Worm (Caenorhabditis elegans) whole organism, mixed stage, embryonic: ENCODE results near the gene C08E8.10.

Experiments used
- bed-3 ChIP-seq: fragments of 200-800 bp; sonication (Bioruptor generic); optimal IDR thresholded peaks from 3 replicates; lab custom pipeline; 2018; ENCODE audit warnings: mild to moderate bottlenecking, missing genetic modification characterization, moderate library complexity, missing compliant biosample characterization
- blmp-1 ChIP-seq: fragments of 150-350 bp; optimal IDR thresholded peaks from 2 replicates; lab custom pipeline; 2014; ENCODE audit warnings: missing biosample characterization, missing genetic modification characterization
- ceh-39 ChIP-seq: fragments of 150-350 bp; optimal IDR thresholded peaks from 2 replicates; lab custom pipeline; 2014; ENCODE audit warnings: missing biosample characterization, missing genetic modification characterization
- ceh-83 ChIP-seq: fragments of 200-800 bp; sonication (Bioruptor generic); optimal IDR thresholded peaks from 2 replicates; lab custom pipeline; 2018; ENCODE audit warnings: mild to moderate bottlenecking, missing genetic modification characterization, missing compliant biosample characterization
- cnd-1 ChIP-seq: fragments of 200-800 bp; sonication (Bioruptor generic); optimal IDR thresholded peaks from 2 replicates; lab custom pipeline; 2018; ENCODE audit warnings: mild to moderate bottlenecking, missing genetic modification characterization, missing compliant biosample characterization
- drap-1 ChIP-seq: fragments of 200-800 bp; sonication (Bioruptor generic); optimal IDR thresholded peaks from 3 replicates; lab custom pipeline; 2018; ENCODE audit warnings: mild to moderate bottlenecking, missing genetic modification characterization, missing compliant biosample characterization
- elt-1 ChIP-seq: sonication (generic microtip); optimal IDR thresholded peaks from 2 replicates; lab custom pipeline; 2017; ENCODE audit warnings: missing genetic modification characterization, mild to moderate bottlenecking, missing compliant biosample characterization, antibody characterized with exemption, moderate library complexity, borderline replicate concordance; ENCODE audit not compliant: insufficient read depth
- elt-3 ChIP-seq: fragments of 150-350 bp; optimal IDR thresholded peaks from 2 replicates; lab custom pipeline; 2014; ENCODE audit warnings: missing biosample characterization, missing genetic modification characterization
- flh-1 ChIP-seq: fragments of 200-800 bp; sonication (Bioruptor generic); optimal IDR thresholded peaks from 2 replicates; lab custom pipeline; 2018; ENCODE audit warnings: mild to moderate bottlenecking, missing genetic modification characterization, moderate library complexity, missing compliant biosample characterization
- ham-2 ChIP-seq: fragments of 200-800 bp; sonication (Bioruptor generic); optimal IDR thresholded peaks from 2 replicates; lab custom pipeline; 2018; ENCODE audit warnings: mild to moderate bottlenecking, missing genetic modification characterization, missing compliant biosample characterization
- hlh-1 ChIP-seq: fragments of 150-350 bp; optimal IDR thresholded peaks from 2 replicates; lab custom pipeline; 2014; ENCODE audit warnings: missing biosample characterization, missing genetic modification reagents, missing genetic modification characterization
- lin-13 ChIP-seq: fragments of 150-350 bp; optimal IDR thresholded peaks from 2 replicates; lab custom pipeline; 2014; ENCODE audit warnings: missing biosample characterization, missing genetic modification characterization
- lin-32 ChIP-seq: fragments of 200-800 bp; sonication (Bioruptor generic); optimal IDR thresholded peaks from 2 replicates; lab custom pipeline; 2018; ENCODE audit warnings: mild to moderate bottlenecking, missing genetic modification characterization, missing compliant biosample characterization
- mab-5 ChIP-seq: fragments of 150-350 bp; optimal IDR thresholded peaks from 2 replicates; lab custom pipeline; 2014; ENCODE audit warnings: missing biosample characterization, missing genetic modification characterization
- mep-1 ChIP-seq: fragments of 150-350 bp; optimal IDR thresholded peaks from 2 replicates; lab custom pipeline; 2017; ENCODE audit warnings: missing biosample characterization, missing genetic modification reagents, missing genetic modification characterization, inconsistent platforms
- mls-2 ChIP-seq: sonication (generic microtip); optimal IDR thresholded peaks from 2 replicates; lab custom pipeline; 2016; ENCODE audit warnings: mild to moderate bottlenecking, missing genetic modification characterization, moderate library complexity, missing compliant biosample characterization
- nhr-12 ChIP-seq: fragments of 150-350 bp; optimal IDR thresholded peaks from 2 replicates; lab custom pipeline; 2014; ENCODE audit warnings: missing biosample characterization, missing genetic modification characterization
- nhr-2 ChIP-seq: fragments of 150-350 bp; optimal IDR thresholded peaks from 2 replicates; lab custom pipeline; 2014; ENCODE audit warnings: missing biosample characterization, missing genetic modification characterization
- nhr-237 ChIP-seq: fragments of 150-350 bp; optimal IDR thresholded peaks from 2 replicates; lab custom pipeline; 2014; ENCODE audit warnings: missing biosample characterization, missing genetic modification characterization
- nhr-28 ChIP-seq: fragments of 150-350 bp; optimal IDR thresholded peaks from 2 replicates; lab custom pipeline; 2014; ENCODE audit warnings: missing biosample characterization, missing genetic modification characterization
- nhr-76 ChIP-seq: sonication (generic microtip); optimal IDR thresholded peaks from 2 replicates; lab custom pipeline; 2017; ENCODE audit warnings: missing biosample characterization, missing genetic modification characterization
- pha-4 ChIP-seq: fragments of 150-350 bp; optimal IDR thresholded peaks from 2 replicates; lab custom pipeline; 2018; ENCODE audit warnings: missing biosample characterization, missing genetic modification reagents, missing genetic modification characterization
- sem-2 ChIP-seq: fragments of 200-800 bp; sonication (Bioruptor generic); optimal IDR thresholded peaks from 2 replicates; lab custom pipeline; 2018; ENCODE audit warnings: mild to moderate bottlenecking, missing genetic modification characterization, missing compliant biosample characterization
- snpc-4 ChIP-seq: fragments of 150-350 bp; optimal IDR thresholded peaks from 2 replicates; lab custom pipeline; 2014; ENCODE audit warnings: missing biosample characterization, missing genetic modification characterization
- sptf-1 ChIP-seq: sonication (generic microtip); optimal IDR thresholded peaks from 2 replicates; lab custom pipeline; 2017; ENCODE audit warnings: mild to moderate bottlenecking, missing genetic modification characterization, moderate library complexity, missing compliant biosample characterization
- tbx-8 ChIP-seq: fragments of 200-800 bp; sonication (Bioruptor generic); optimal IDR thresholded peaks from 2 replicates; lab custom pipeline; 2018; ENCODE audit warnings: mild to moderate bottlenecking, missing genetic modification characterization, moderate library complexity, missing compliant biosample characterization
- unc-120 ChIP-seq: sonication (generic microtip); optimal IDR thresholded peaks from 2 replicates; lab custom pipeline; 2017; ENCODE audit warnings: missing genetic modification characterization, missing compliant biosample characterization; ENCODE audit not compliant: poor library complexity, severe bottlenecking
- unc-39 ChIP-seq: fragments of 150-350 bp; optimal IDR thresholded peaks from 2 replicates; lab custom pipeline; 2014; ENCODE audit warnings: missing biosample characterization, missing genetic modification characterization
- unc-62 ChIP-seq: fragments of 150-350 bp; optimal IDR thresholded peaks from 2 replicates; lab custom pipeline; 2014; ENCODE audit warnings: missing biosample characterization, missing genetic modification reagents, missing genetic modification characterization
- zip-8 ChIP-seq: fragments of 150-350 bp; optimal IDR thresholded peaks from 2 replicates; lab custom pipeline; 2014; ENCODE audit warnings: missing biosample characterization, missing genetic modification characterization
- ztf-11 ChIP-seq: fragments of 150-350 bp; optimal IDR thresholded peaks from 2 replicates; lab custom pipeline; 2014; ENCODE audit warnings: missing biosample characterization, missing genetic modification characterization

The C08E8.10 gene

ce11 chrV:18339807-18340206 is at the start of gene C08E8.10:
C08E8.10 (minus strand) TSS chrV:18339907.
- TF ChIP-seq cnd-1 (tag; lab: Kevin White, UChicago) (no peak), nhr-2 (no peak), mep-1 (no peak), ceh-83 (GFP tag; lab: Kevin White, UChicago) (no peak), nhr-76 (tag; lab: Kevin White, UChicago) (no peak), snpc-4 (tag; lab: Kevin White, UChicago) (no peak), hlh-1 (tag; lab: Kevin White, UChicago) (no peak), sem-2 (no peak), mab-5 (tag; lab: Kevin White, UChicago) (no peak), nhr-12 (tag; lab: Kevin White, UChicago) (no peak), ceh-39 (no peak), unc-120 (no peak), tbx-8 (GFP tag; lab: Kevin White, UChicago) (no peak), bed-3 (GFP tag; lab: Kevin White, UChicago) (no peak), nhr-237 (tag; lab: Kevin White, UChicago) (no peak), blmp-1 (tag; lab: Kevin White, UChicago) (no peak)

ce11 chrV:18389046-18389445 is 49.3 kb upstream of the C08E8.10 start, which contains the start of the genes Y51A2B.4 and Y51A2B.5:
Y51A2B.4 (minus strand) TSS chrV:18389146.
Y51A2B.5 (plus strand) TSS chrV:18389277.
- TF ChIP-seq ham-2 (GFP tag; lab: Kevin White, UChicago) (no peak), lin-32 (GFP tag; lab: Kevin White, UChicago) (no peak), bed-3 (GFP tag; lab: Kevin White, UChicago) (no peak), nhr-12 (tag; lab: Kevin White, UChicago) (no peak), elt-3 (tag; lab: Kevin White, UChicago) (no peak), lin-13 (tag; lab: Kevin White, UChicago) (no peak), sem-2 (no peak), sptf-1 (no peak), ceh-83 (GFP tag; lab: Kevin White, UChicago) (no peak), nhr-76 (tag; lab: Kevin White, UChicago) (no peak), mep-1 (no peak), blmp-1 (tag; lab: Kevin White, UChicago) (no peak), ztf-11 (no peak), nhr-28 (tag; lab: Kevin White, UChicago) (no peak), unc-62 (GFP tag; lab: Kevin White, UChicago) (no peak), zip-8 (tag; lab: Kevin White, UChicago) (no peak)

DNA sequence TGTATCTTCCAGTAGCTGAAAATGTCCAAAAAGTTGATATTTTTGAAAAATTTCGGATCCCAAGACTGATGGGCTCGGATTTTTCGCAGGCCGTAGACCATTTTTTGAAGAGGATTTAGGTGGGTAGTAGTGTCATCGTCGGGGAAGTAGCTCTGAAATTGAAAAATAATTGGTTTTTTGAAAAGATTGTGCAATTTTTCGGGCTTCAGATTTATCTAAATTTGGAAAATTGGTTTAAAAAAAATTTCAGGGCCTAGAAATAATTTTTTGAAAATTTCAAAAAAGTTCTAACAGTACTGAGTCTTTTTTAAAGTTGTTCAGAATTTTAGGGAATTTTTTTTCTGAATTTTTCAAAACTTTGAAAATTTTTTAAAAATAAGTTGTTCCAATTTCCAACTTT is 42.9 kb upstream of the C08E8.10 start, which contains the start of gene nhr-288:
Gene nhr-288, minus strand, starts transcription at position 101 of the 400 bp plus-strand sequence.
- no peak for TF ChIP-seq ham-2 (GFP tag; lab: Kevin White, UChicago)
- no peak for TF ChIP-seq nhr-12 (tag; lab: Kevin White, UChicago)
- TF ChIP-seq tbx-8 (GFP tag; lab: Kevin White, UChicago), result no peak
- TF ChIP-seq nhr-2, result no peak
- TF ChIP-seq elt-1, result no peak
- no peak for TF ChIP-seq drap-1 (GFP tag; lab: Kevin White, UChicago)
- TF ChIP-seq pha-4 (tag; lab: Kevin White, UChicago), result no peak
- TF ChIP-seq, all 35 proteins: peak for 0

DNA sequence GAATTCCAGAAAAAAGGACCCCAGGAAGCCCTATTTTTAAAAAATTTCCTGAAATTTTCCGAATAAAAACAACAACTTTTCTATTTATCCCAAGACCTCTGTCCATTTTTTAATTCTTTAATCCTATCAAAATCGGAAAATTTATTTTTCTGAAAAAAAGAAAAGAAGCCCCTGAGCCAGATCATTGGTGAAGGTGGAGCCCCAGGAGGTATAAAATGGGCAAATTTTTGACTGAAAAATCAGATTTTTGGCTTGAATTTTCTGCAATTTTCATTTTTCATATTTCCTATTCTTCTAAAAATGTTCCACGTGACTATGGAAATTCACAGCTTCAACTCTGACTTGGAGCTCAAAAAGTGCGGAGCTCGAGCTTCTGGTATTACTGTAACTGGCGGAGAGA is 39.1 kb upstream of the C08E8.10 start, which contains the start of gene Y51A2B.8:
Gene Y51A2B.8, plus strand, starts transcription at position 301 of the 400 bp plus-strand sequence.
- TF ChIP-seq tbx-8 (GFP tag; lab: Kevin White, UChicago) (no peak), drap-1 (GFP tag; lab: Kevin White, UChicago) (no peak), lin-32 (GFP tag; lab: Kevin White, UChicago) (no peak), ceh-83 (GFP tag; lab: Kevin White, UChicago) (no peak), hlh-1 (tag; lab: Kevin White, UChicago) (no peak), sptf-1 (no peak)

DNA sequence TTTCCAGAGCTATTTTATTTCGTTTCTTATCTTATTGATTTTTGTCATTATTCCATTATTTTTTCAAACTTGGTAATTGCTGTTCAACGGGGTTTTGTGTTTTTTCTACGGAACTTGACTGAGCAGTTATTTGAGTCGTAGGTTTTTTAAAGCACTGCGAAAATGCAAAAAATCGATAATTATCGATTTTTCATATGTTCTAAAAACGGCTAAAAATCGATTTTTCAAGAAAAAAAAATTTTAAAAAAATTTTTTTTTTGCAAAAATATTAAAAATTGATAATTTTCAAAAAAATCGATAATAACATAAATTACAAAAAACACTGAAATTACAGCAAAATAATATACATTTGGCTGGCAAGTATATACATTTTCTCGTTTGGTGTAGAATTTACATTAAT is 35.8 kb upstream of the C08E8.10 start:
- TF ChIP-seq unc-39 (tag; lab: Kevin White, UChicago), result no peak
- TF ChIP-seq blmp-1 (tag; lab: Kevin White, UChicago), result no peak
- no peak for TF ChIP-seq drap-1 (GFP tag; lab: Kevin White, UChicago)
- no peak for TF ChIP-seq elt-1
- TF ChIP-seq sem-2, result no peak
- no peak for TF ChIP-seq elt-3 (tag; lab: Kevin White, UChicago)
- TF ChIP-seq mep-1, result no peak
- TF ChIP-seq flh-1, result no peak
- TF ChIP-seq ceh-39, result no peak
- no peak for TF ChIP-seq mls-2
- no peak for TF ChIP-seq ham-2 (GFP tag; lab: Kevin White, UChicago)
- TF ChIP-seq bed-3 (GFP tag; lab: Kevin White, UChicago), result no peak
- TF ChIP-seq mab-5 (tag; lab: Kevin White, UChicago), result no peak
- TF ChIP-seq snpc-4 (tag; lab: Kevin White, UChicago), result no peak
- no peak for TF ChIP-seq ztf-11
- TF ChIP-seq, all 35 proteins: peak for 0
